Worm (Caenorhabditis elegans) whole organism, young adult: ENCODE results near the gene mocs-1.
A peak's percentile ranks its signal among the peaks of the same experiment; 100 is the strongest.

Experiments used
- B0261.1 ChIP-seq: sonication (generic microtip); optimal IDR thresholded peaks from 2 replicates; lab custom pipeline; 2016; ENCODE audit warnings: mild to moderate bottlenecking, missing genetic modification characterization, moderate library complexity, missing compliant biosample characterization
- B0336.3 ChIP-seq: fragments of 200-800 bp; sonication (Bioruptor generic); IDR thresholded peaks from 2 replicates; pipeline ENCODE4 v1.3.6; 2022; ENCODE audit warnings: missing genetic modification characterization, missing compliant biosample characterization
- D2030.7 ChIP-seq: fragments of 200-800 bp; sonication (Bioruptor generic); IDR thresholded peaks from 2 replicates; pipeline ENCODE4 v1.3.6; 2022; ENCODE audit warnings: missing genetic modification reagents, missing genetic modification characterization, missing compliant biosample characterization
- F10E7.11 ChIP-seq: sonication (generic microtip); optimal IDR thresholded peaks from 2 replicates; lab custom pipeline; 2017; ENCODE audit warnings: mild to moderate bottlenecking, missing genetic modification characterization, moderate library complexity, missing compliant biosample characterization
- F22D6.2 ChIP-seq: sonication (generic microtip); optimal IDR thresholded peaks from 2 replicates; lab custom pipeline; 2016; ENCODE audit warnings: mild to moderate bottlenecking, missing genetic modification characterization, missing compliant biosample characterization
- F49E8.2 ChIP-seq: sonication (generic microtip); optimal IDR thresholded peaks from 3 replicates; lab custom pipeline; 2017; ENCODE audit warnings: missing genetic modification characterization, mild to moderate bottlenecking, missing compliant biosample characterization, antibody characterized with exemption, moderate library complexity; ENCODE audit not compliant: insufficient read depth
- F57C9.4 ChIP-seq: sonication (generic microtip); optimal IDR thresholded peaks from 2 replicates; lab custom pipeline; 2017; ENCODE audit warnings: mild to moderate bottlenecking, missing genetic modification characterization, missing compliant biosample characterization
- K11D2.4 ChIP-seq: fragments of 200-800 bp; sonication (Bioruptor generic); IDR thresholded peaks from 2 replicates; pipeline ENCODE4 v1.3.6; 2022; ENCODE audit warnings: missing genetic modification reagents, missing genetic modification characterization, missing compliant biosample characterization
- K12H6.12 ChIP-seq: fragments of 200-800 bp; sonication (Bioruptor generic); optimal IDR thresholded peaks from 2 replicates; lab custom pipeline; 2018; ENCODE audit warnings: mild to moderate bottlenecking, missing genetic modification characterization, missing compliant biosample characterization
- Y56A3A.18 ChIP-seq: fragments of 200-800 bp; sonication (Bioruptor generic); IDR thresholded peaks from 2 replicates; pipeline ENCODE4 v1.3.6; 2022; ENCODE audit warnings: missing genetic modification reagents, missing genetic modification characterization, missing compliant biosample characterization
- Y95B8A.8 ChIP-seq: fragments of 200-800 bp; sonication (Bioruptor generic); IDR thresholded peaks from 2 replicates; pipeline ENCODE4 v1.3.6; 2022; ENCODE audit warnings: missing genetic modification reagents, missing genetic modification characterization, missing compliant biosample characterization
- ama-1 ChIP-seq, 3 experiments: fragments of 150-350 bp in 1 of 3; sonication (generic microtip) in 2 of 3; optimal IDR thresholded peaks; 2 replicates each; lab custom pipeline; 2014 to 2018; ENCODE audit warnings: missing biosample characterization in 2 of 3, missing genetic modification characterization in 2 of 3, missing genetic modification reagents in 2 of 3
- athp-1 ChIP-seq: sonication (generic microtip); optimal IDR thresholded peaks from 2 replicates; lab custom pipeline; 2017; ENCODE audit warnings: mild to moderate bottlenecking, missing genetic modification characterization, missing compliant biosample characterization
- attf-3 ChIP-seq: fragments of 200-800 bp; sonication (Bioruptor generic); conservative IDR thresholded peaks from 2 replicates; pipeline ENCODE4 v1.3.6; 2022; ENCODE audit warnings: missing genetic modification reagents, missing genetic modification characterization, missing compliant biosample characterization
- bed-2 ChIP-seq: fragments of 200-800 bp; sonication (Bioruptor generic); IDR thresholded peaks from 2 replicates; pipeline ENCODE4 v1.3.6; 2022; ENCODE audit warnings: missing genetic modification reagents, missing genetic modification characterization, missing compliant biosample characterization
- cebp-1 ChIP-seq, 2 experiments: fragments of 200-800 bp in 1 of 2; sonication (Bioruptor generic) in 1 of 2; sonication (generic microtip) in 1 of 2; IDR thresholded peaks in 1 of 2; optimal IDR thresholded peaks in 1 of 2; 2 replicates each; pipeline versions ENCODE4 v1.3.6 to Lab custom; 2017 to 2022; ENCODE audit warnings: missing compliant biosample characterization in 2 of 2, missing genetic modification characterization in 2 of 2, mild to moderate bottlenecking in 1 of 2, missing genetic modification reagents in 1 of 2, moderate library complexity in 1 of 2
- ceh-100 ChIP-seq: fragments of 200-800 bp; sonication (Bioruptor generic); IDR thresholded peaks from 2 replicates; pipeline ENCODE4 v1.3.6; 2022; ENCODE audit warnings: missing genetic modification reagents, missing genetic modification characterization, missing compliant biosample characterization
- ceh-79 ChIP-seq: sonication (generic microtip); optimal IDR thresholded peaks from 2 replicates; lab custom pipeline; 2017; ENCODE audit warnings: mild to moderate bottlenecking, missing genetic modification characterization, missing compliant biosample characterization
- dox-1 ChIP-seq: fragments of 200-800 bp; sonication (Bioruptor generic); IDR thresholded peaks from 2 replicates; pipeline ENCODE4 v1.3.6; 2022; ENCODE audit warnings: missing genetic modification reagents, missing genetic modification characterization, missing compliant biosample characterization
- dpff-1 ChIP-seq: sonication (generic microtip); optimal IDR thresholded peaks from 2 replicates; lab custom pipeline; 2017; ENCODE audit warnings: mild to moderate bottlenecking, missing genetic modification characterization, missing compliant biosample characterization
- egl-18 ChIP-seq: fragments of 200-800 bp; sonication (Bioruptor generic); IDR thresholded peaks from 2 replicates; pipeline ENCODE4 v1.3.6; 2022; ENCODE audit warnings: missing genetic modification reagents, missing genetic modification characterization, missing compliant biosample characterization
- egl-44 ChIP-seq: fragments of 200-800 bp; sonication (Bioruptor generic); IDR thresholded peaks from 2 replicates; pipeline ENCODE4 v1.3.6; 2022; ENCODE audit warnings: missing genetic modification reagents, missing genetic modification characterization, missing compliant biosample characterization
- fkh-3 ChIP-seq: sonication (generic microtip); optimal IDR thresholded peaks from 2 replicates; lab custom pipeline; 2016; ENCODE audit warnings: mild to moderate bottlenecking, missing genetic modification characterization, missing compliant biosample characterization
- gei-17 ChIP-seq: fragments of 200-800 bp; sonication (Bioruptor generic); optimal IDR thresholded peaks from 2 replicates; lab custom pipeline; 2018; ENCODE audit warnings: mild to moderate bottlenecking, missing genetic modification characterization, missing compliant biosample characterization
- hmg-20 ChIP-seq: fragments of 200-800 bp; sonication (Bioruptor generic); IDR thresholded peaks from 2 replicates; pipeline ENCODE4 v1.3.6; 2022; ENCODE audit warnings: missing genetic modification reagents, missing genetic modification characterization, missing compliant biosample characterization
- hsf-1 ChIP-seq: fragments of 200-800 bp; sonication (Bioruptor generic); IDR thresholded peaks from 2 replicates; pipeline ENCODE4 v1.3.6; 2022; ENCODE audit warnings: missing genetic modification reagents, missing genetic modification characterization, missing compliant biosample characterization
- lag-1 ChIP-seq: fragments of 200-800 bp; sonication (Bioruptor generic); IDR thresholded peaks from 2 replicates; pipeline ENCODE4 v1.3.6; 2022; ENCODE audit warnings: missing genetic modification reagents, missing genetic modification characterization, missing compliant biosample characterization
- let-526 ChIP-seq: fragments of 200-800 bp; sonication (Bioruptor generic); IDR thresholded peaks from 2 replicates; pipeline ENCODE4 v1.3.6; 2022; ENCODE audit warnings: missing genetic modification reagents, missing genetic modification characterization, missing compliant biosample characterization
- let-607 ChIP-seq, 2 experiments: fragments of 200-800 bp in 1 of 2; sonication (Bioruptor generic) in 1 of 2; sonication (generic microtip) in 1 of 2; optimal IDR thresholded peaks; 2 replicates each; lab custom pipeline; 2016 to 2018; ENCODE audit warnings: mild to moderate bottlenecking in 2 of 2, missing compliant biosample characterization in 2 of 2, missing genetic modification characterization in 2 of 2, moderate library complexity in 2 of 2, missing genotype in 1 of 2
- lin-35 ChIP-seq, 3 experiments: fragments of 150-350 bp in 2 of 3; sonication (generic microtip) in 1 of 3; optimal IDR thresholded peaks; 2 replicates each; lab custom pipeline; 2014 to 2018; ENCODE audit warnings: missing biosample characterization in 3 of 3, missing genetic modification characterization in 3 of 3, missing genetic modification reagents in 3 of 3
- lin-54 ChIP-seq: fragments of 200-800 bp; sonication (Bioruptor generic); optimal IDR thresholded peaks from 2 replicates; lab custom pipeline; 2018; ENCODE audit warnings: mild to moderate bottlenecking, missing genetic modification characterization, missing compliant biosample characterization
- nhr-120 ChIP-seq: fragments of 200-800 bp; sonication (Bioruptor generic); IDR thresholded peaks from 2 replicates; pipeline ENCODE4 v1.3.6; 2022; ENCODE audit warnings: missing genetic modification characterization, missing compliant biosample characterization
- nhr-179 ChIP-seq: sonication (generic microtip); optimal IDR thresholded peaks from 2 replicates; lab custom pipeline; 2016; ENCODE audit warnings: mild to moderate bottlenecking, missing genetic modification characterization, missing compliant biosample characterization
- nhr-80 ChIP-seq: sonication (generic microtip); optimal IDR thresholded peaks from 2 replicates; lab custom pipeline; 2016; ENCODE audit warnings: missing genetic modification characterization, missing compliant biosample characterization
- rcor-1 ChIP-seq: fragments of 200-800 bp; sonication (Bioruptor generic); IDR thresholded peaks from 2 replicates; pipeline ENCODE4 v1.3.6; 2022; ENCODE audit warnings: missing genetic modification reagents, missing genetic modification characterization, missing compliant biosample characterization
- snpc-3.4 ChIP-seq: sonication (generic microtip); optimal IDR thresholded peaks from 2 replicates; lab custom pipeline; 2017; ENCODE audit warnings: missing genetic modification characterization, mild to moderate bottlenecking, missing compliant biosample characterization, antibody characterized with exemption, moderate library complexity, missing genotype, missing genetic modification reagents
- zfh-2 ChIP-seq: fragments of 200-800 bp; sonication (Bioruptor generic); conservative IDR thresholded peaks from 2 replicates; pipeline ENCODE4 v1.3.6; 2022; ENCODE audit warnings: missing genetic modification reagents, missing genetic modification characterization, missing compliant biosample characterization
- ztf-22 ChIP-seq: fragments of 200-800 bp; sonication (Bioruptor generic); optimal IDR thresholded peaks from 2 replicates; lab custom pipeline; 2018; ENCODE audit warnings: mild to moderate bottlenecking, missing genetic modification characterization, moderate library complexity, missing compliant biosample characterization
- ztf-26 ChIP-seq: sonication (generic microtip); optimal IDR thresholded peaks from 2 replicates; lab custom pipeline; 2017; ENCODE audit warnings: missing genetic modification characterization, missing compliant biosample characterization
- ztf-3 ChIP-seq: fragments of 200-800 bp; sonication (Bioruptor generic); optimal IDR thresholded peaks from 2 replicates; lab custom pipeline; 2018; ENCODE audit warnings: mild to moderate bottlenecking, missing genetic modification characterization, missing compliant biosample characterization

The mocs-1 gene

DNA sequence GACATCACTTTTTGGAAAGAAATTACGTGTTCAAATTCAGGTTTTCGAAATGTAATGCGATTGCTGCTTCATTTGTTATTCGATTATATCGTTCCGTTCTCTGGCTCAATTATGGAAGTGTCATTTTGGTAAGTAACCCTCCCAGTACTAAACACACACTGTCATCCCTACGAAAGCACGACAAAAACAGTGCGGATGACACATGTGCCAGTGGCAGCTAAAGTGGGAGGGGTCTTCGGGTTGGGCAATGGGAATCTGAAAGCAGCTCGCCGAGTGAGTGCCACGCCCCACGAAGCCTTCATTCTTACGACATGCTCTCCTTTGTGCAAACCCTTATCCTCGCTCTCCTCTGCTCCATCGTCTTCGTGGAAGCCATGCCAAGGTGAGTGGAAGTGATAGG is 7.1 kb downstream of the mocs-1 start, which contains the start of gene flp-32 (continued):
- no peak for TF ChIP-seq lin-35 (GFP tag; optimal IDR thresholded peaks at IDR 0.05; lab: Kevin White, UChicago)

DNA sequence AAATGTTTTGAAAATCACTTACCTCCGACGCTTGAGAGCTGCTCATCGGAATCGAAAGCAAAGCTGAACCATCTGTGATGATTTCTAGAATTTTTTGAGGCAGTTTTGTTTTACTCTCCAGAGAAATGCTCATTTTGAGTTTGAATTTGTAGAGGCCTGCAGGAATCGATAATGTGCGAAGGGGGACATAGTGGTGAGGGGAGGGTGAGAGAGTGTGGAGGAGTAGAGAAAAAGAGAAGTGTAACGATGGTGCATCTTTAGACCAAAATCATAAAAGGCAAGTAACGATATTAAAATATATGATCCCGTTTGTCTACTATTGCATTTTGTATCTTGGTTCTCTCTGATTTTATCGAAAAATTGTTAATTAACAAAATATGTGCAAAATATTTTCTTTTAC is 9.6 kb downstream of the mocs-1 start, which contains the start of gene blos-8:
blos-8 (minus strand) TSS at position 216 of the 400 bp plus-strand sequence.
- TF ChIP-seq ceh-79: no peak
- no peak for TF ChIP-seq nhr-179 (tag; lab: Kevin White, UChicago)
- TF ChIP-seq attf-3 (GFP tag; lab: Robert Waterston, UW): no peak
- TF ChIP-seq F10E7.11: no peak
- no peak for TF ChIP-seq hmg-20 (GFP tag; lab: Robert Waterston, UW)
- TF ChIP-seq lag-1 (GFP tag; lab: Robert Waterston, UW): no peak
- TF ChIP-seq Y56A3A.18 (GFP tag; lab: Robert Waterston, UW): no peak
- TF ChIP-seq ztf-22 (GFP tag; lab: Kevin White, UChicago): no peak
- TF ChIP-seq bed-2: no peak

DNA sequence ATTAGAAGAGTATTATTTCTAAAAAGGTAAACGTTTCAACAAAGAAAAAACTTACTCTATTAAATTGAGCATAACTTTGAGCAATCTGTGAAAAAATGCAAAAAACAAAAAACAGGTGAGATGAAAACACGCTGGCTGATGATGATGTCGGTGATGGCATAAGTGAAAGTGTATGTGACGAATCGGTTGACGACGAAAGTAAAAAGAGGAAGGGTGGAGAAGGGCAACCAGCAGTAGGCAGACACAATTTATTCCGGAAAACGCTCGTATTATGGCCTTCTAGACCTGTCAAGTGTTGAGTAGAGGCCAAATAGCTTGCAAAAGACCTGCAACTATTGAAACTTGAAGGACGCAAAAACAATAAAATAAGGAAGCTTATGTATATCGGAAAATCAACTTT is 12.7 kb downstream of the mocs-1 start, which contains the start of gene nas-13:
nas-13 (minus strand) TSS at position 323 of the 400 bp plus-strand sequence.
- no peak for TF ChIP-seq bed-2
- TF ChIP-seq dox-1 (GFP tag; lab: Robert Waterston, UW): no peak
- no peak for TF ChIP-seq snpc-3.4 (tag; lab: Kevin White, UChicago)
- no peak for TF ChIP-seq ama-1 (optimal IDR thresholded peaks at IDR 0.05; lab: Kevin White, UChicago)
- no peak for TF ChIP-seq ama-1 (GFP tag; optimal IDR thresholded peaks at IDR 0.05; lab: Kevin White, UChicago)
- no peak for TF ChIP-seq K11D2.4 (GFP tag; lab: Robert Waterston, UW)
- TF ChIP-seq fkh-3 (tag; lab: Kevin White, UChicago): no peak
- TF ChIP-seq D2030.7 (GFP tag; lab: Robert Waterston, UW): no peak
- TF ChIP-seq ceh-100: no peak
- no peak for TF ChIP-seq egl-44 (GFP tag; lab: Robert Waterston, UW)
- no peak for TF ChIP-seq egl-18 (GFP tag; lab: Robert Waterston, UW)
- TF ChIP-seq nhr-80 (tag; lab: Kevin White, UChicago): no peak
- no peak for TF ChIP-seq ztf-3 (GFP tag; lab: Kevin White, UChicago)
- TF ChIP-seq lin-35 (GFP tag; optimal IDR thresholded peaks at IDR 0.05; lab: Kevin White, UChicago): no peak
- TF ChIP-seq cebp-1 (GFP tag; IDR thresholded peaks at IDR 0.05; lab: Robert Waterston, UW): no peak
- TF ChIP-seq cebp-1 (tag; optimal IDR thresholded peaks at IDR 0.05; lab: Kevin White, UChicago): no peak
- TF ChIP-seq Y95B8A.8 (GFP tag; lab: Robert Waterston, UW): no peak
- TF ChIP-seq B0336.3 (GFP tag; lab: Robert Waterston, UW): no peak
- TF ChIP-seq let-607 (tag; optimal IDR thresholded peaks at IDR 0.05; lab: Kevin White, UChicago): no peak
- TF ChIP-seq hsf-1 (GFP tag; lab: Robert Waterston, UW): no peak

DNA sequence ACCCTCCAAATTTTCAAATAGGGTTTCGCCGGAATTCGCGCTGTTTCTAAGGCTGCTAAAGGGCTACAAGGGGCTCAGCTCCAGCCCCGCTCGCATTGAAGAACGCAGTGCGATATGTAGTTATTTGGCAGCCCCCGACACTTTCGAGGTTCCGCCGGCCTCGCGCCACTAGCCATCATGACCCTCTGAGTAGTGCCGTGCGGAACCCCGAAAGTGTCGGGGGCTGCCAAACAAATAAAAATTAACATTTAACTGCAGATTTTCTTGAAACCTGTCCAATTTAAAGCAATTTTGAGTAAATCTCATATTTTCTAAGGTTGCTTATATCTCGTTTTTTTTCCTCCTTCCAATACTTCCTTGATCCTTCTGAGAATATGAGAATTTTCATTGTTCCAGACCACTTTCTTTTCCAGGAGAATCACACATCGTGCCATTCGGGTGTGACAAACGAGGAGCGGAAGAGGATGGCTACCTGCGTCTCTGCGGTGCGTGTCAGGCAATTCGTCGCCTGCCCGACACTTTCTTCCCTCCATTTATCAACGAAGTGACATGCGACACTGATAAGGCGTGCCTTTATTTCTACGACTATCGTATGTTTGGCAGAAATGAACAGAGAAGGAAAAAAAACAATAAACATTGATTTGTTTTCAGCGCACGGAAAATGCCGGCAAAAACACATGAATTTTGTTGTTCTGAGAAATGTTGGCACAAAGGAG is 16.7 kb downstream of the mocs-1 start:
- TF ChIP-seq K11D2.4 (GFP tag; lab: Robert Waterston, UW) (no peak), zfh-2 (GFP tag; lab: Robert Waterston, UW) (peak; percentile 56; the same call in 1 of the 2 replicates), B0261.1 (no peak), athp-1 (tag; lab: Kevin White, UChicago) (no peak), rcor-1 (GFP tag; lab: Robert Waterston, UW) (no peak), F57C9.4 (tag; lab: Kevin White, UChicago) (no peak), let-526 (no peak), ama-1 (optimal IDR thresholded peaks at IDR 0.05; lab: Kevin White, UChicago) (no peak), ama-1 (GFP tag; optimal IDR thresholded peaks at IDR 0.05; lab: Kevin White, UChicago) (no peak), lin-54 (GFP tag; lab: Kevin White, UChicago) (no peak), nhr-120 (GFP tag; lab: Robert Waterston, UW) (no peak), dpff-1 (tag; lab: Kevin White, UChicago) (no peak), attf-3 (GFP tag; lab: Robert Waterston, UW) (no peak), ztf-22 (GFP tag; lab: Kevin White, UChicago) (peak; percentile 6), nhr-80 (tag; lab: Kevin White, UChicago) (peak; percentile 96), let-607 (tag; optimal IDR thresholded peaks at IDR 0.05; lab: Kevin White, UChicago) (peak in 1 of 2 experiments; percentile 8), gei-17 (GFP tag; lab: Kevin White, UChicago) (no peak), F49E8.2 (tag; lab: Kevin White, UChicago) (no peak), ztf-26 (tag; lab: Kevin White, UChicago) (no peak), hsf-1 (GFP tag; lab: Robert Waterston, UW) (no peak), K12H6.12 (tag; lab: Kevin White, UChicago) (no peak), F22D6.2 (tag; lab: Kevin White, UChicago) (no peak), dox-1 (GFP tag; lab: Robert Waterston, UW) (peak; percentile 77)
